Worm (Caenorhabditis elegans) whole organism, L2 larva: ENCODE results near the gene C35A5.10.

Experiments
- C34F6.9 ChIP-seq: fragments of 150-350 bp; optimal IDR thresholded peaks from 2 replicates; lab custom pipeline; 2014; ENCODE audit warnings: missing biosample characterization, missing genetic modification characterization
- F13H6.1 ChIP-seq: sonication (generic microtip); optimal IDR thresholded peaks from 2 replicates; lab custom pipeline; 2016; ENCODE audit warnings: missing genetic modification characterization, missing compliant biosample characterization
- R02D3.7 ChIP-seq: fragments of 150-350 bp; optimal IDR thresholded peaks from 2 replicates; lab custom pipeline; 2014; ENCODE audit warnings: missing biosample characterization, missing genetic modification characterization
- Y55F3AM.14 ChIP-seq: fragments of 200-800 bp; sonication (Bioruptor generic); optimal IDR thresholded peaks from 2 replicates; lab custom pipeline; 2018; ENCODE audit warnings: mild to moderate bottlenecking, missing genetic modification characterization, missing compliant biosample characterization
- ZK546.5 ChIP-seq: sonication (generic microtip); optimal IDR thresholded peaks from 2 replicates; lab custom pipeline; 2017; ENCODE audit warnings: missing biosample characterization, missing genetic modification characterization
- alr-1 ChIP-seq: fragments of 150-350 bp; optimal IDR thresholded peaks from 2 replicates; lab custom pipeline; 2014; ENCODE audit warnings: missing biosample characterization, missing genetic modification characterization
- aly-2 ChIP-seq: fragments of 150-350 bp; optimal IDR thresholded peaks from 2 replicates; lab custom pipeline; 2014; ENCODE audit warnings: missing biosample characterization, missing genetic modification characterization
- ama-1 ChIP-seq: fragments of 150-350 bp; optimal IDR thresholded peaks from 2 replicates; lab custom pipeline; 2018; ENCODE audit warnings: inconsistent platforms
- blmp-1 ChIP-seq: sonication (generic microtip); optimal IDR thresholded peaks from 2 replicates; lab custom pipeline; 2017; ENCODE audit warnings: missing genetic modification characterization, mild to moderate bottlenecking, missing compliant biosample characterization, antibody characterized with exemption, moderate library complexity; ENCODE audit not compliant: insufficient read depth
- ceh-16 ChIP-seq: fragments of 150-350 bp; optimal IDR thresholded peaks from 2 replicates; lab custom pipeline; 2014; ENCODE audit warnings: missing biosample characterization, missing genetic modification characterization
- crh-2 ChIP-seq: sonication (generic microtip); optimal IDR thresholded peaks from 2 replicates; lab custom pipeline; 2017; ENCODE audit warnings: missing biosample characterization, missing genetic modification characterization
- dmd-4 ChIP-seq: sonication (generic microtip); optimal IDR thresholded peaks from 2 replicates; lab custom pipeline; 2017; ENCODE audit warnings: missing biosample characterization, missing genetic modification characterization
- elt-1 ChIP-seq: fragments of 150-350 bp; optimal IDR thresholded peaks from 2 replicates; lab custom pipeline; 2014; ENCODE audit warnings: missing biosample characterization, missing genetic modification characterization
- elt-3 ChIP-seq: sonication (generic microtip); optimal IDR thresholded peaks from 2 replicates; lab custom pipeline; 2017; ENCODE audit warnings: missing biosample characterization, missing genetic modification characterization
- fos-1 ChIP-seq: fragments of 150-350 bp; optimal IDR thresholded peaks from 2 replicates; lab custom pipeline; 2014; ENCODE audit warnings: missing biosample characterization, missing genetic modification characterization
- gmeb-1 ChIP-seq: fragments of 150-350 bp; optimal IDR thresholded peaks from 2 replicates; lab custom pipeline; 2014; ENCODE audit warnings: missing biosample characterization, missing genetic modification characterization
- lin-13 ChIP-seq: fragments of 150-350 bp; optimal IDR thresholded peaks from 2 replicates; lab custom pipeline; 2014; ENCODE audit warnings: missing biosample characterization, missing genetic modification reagents, missing genetic modification characterization
- lin-39 ChIP-seq: fragments of 150-350 bp; optimal IDR thresholded peaks from 2 replicates; lab custom pipeline; 2014; ENCODE audit warnings: missing biosample characterization, missing genetic modification reagents, missing genetic modification characterization
- lsy-2 ChIP-seq, 2 experiments: fragments of 150-350 bp in 1 of 2; sonication (generic microtip) in 1 of 2; optimal IDR thresholded peaks; 2 replicates each; lab custom pipeline; 2014 to 2017; ENCODE audit warnings: missing biosample characterization in 2 of 2, missing genetic modification characterization in 2 of 2
- mab-5 ChIP-seq: fragments of 150-350 bp; optimal IDR thresholded peaks from 2 replicates; lab custom pipeline; 2014; ENCODE audit warnings: missing biosample characterization, missing genetic modification characterization
- mbf-1 ChIP-seq: sonication (generic microtip); optimal IDR thresholded peaks from 2 replicates; lab custom pipeline; 2017; ENCODE audit warnings: missing biosample characterization, missing genetic modification characterization
- nhr-10 ChIP-seq: sonication (generic microtip); optimal IDR thresholded peaks from 2 replicates; lab custom pipeline; 2017; ENCODE audit warnings: missing biosample characterization, missing genetic modification characterization
- nhr-129 ChIP-seq: fragments of 150-350 bp; optimal IDR thresholded peaks from 2 replicates; lab custom pipeline; 2014; ENCODE audit warnings: missing biosample characterization, missing genetic modification characterization
- nhr-21 ChIP-seq: fragments of 150-350 bp; optimal IDR thresholded peaks from 2 replicates; lab custom pipeline; 2014; ENCODE audit warnings: missing biosample characterization, missing genetic modification characterization
- nhr-23 ChIP-seq: fragments of 150-350 bp; optimal IDR thresholded peaks from 2 replicates; lab custom pipeline; 2014; ENCODE audit warnings: missing biosample characterization, missing genetic modification reagents, missing genetic modification characterization
- nhr-237 ChIP-seq: fragments of 150-350 bp; optimal IDR thresholded peaks from 2 replicates; lab custom pipeline; 2014; ENCODE audit warnings: missing biosample characterization, missing genetic modification characterization
- nhr-25 ChIP-seq: fragments of 150-350 bp; sonication (generic microtip); optimal IDR thresholded peaks from 3 replicates; lab custom pipeline; 2014; ENCODE audit warnings: missing biosample characterization, missing genetic modification characterization
- peb-1 ChIP-seq: fragments of 150-350 bp; optimal IDR thresholded peaks from 2 replicates; lab custom pipeline; 2014; ENCODE audit warnings: missing biosample characterization, missing genetic modification characterization
- sem-4 ChIP-seq: fragments of 150-350 bp; optimal IDR thresholded peaks from 2 replicates; lab custom pipeline; 2014; ENCODE audit warnings: missing biosample characterization, missing genetic modification reagents, missing genetic modification characterization
- skn-1 ChIP-seq: sonication (generic microtip); optimal IDR thresholded peaks from 2 replicates; lab custom pipeline; 2017; ENCODE audit warnings: missing biosample characterization, missing genetic modification characterization
- sma-3 ChIP-seq: sonication (generic microtip); optimal IDR thresholded peaks from 2 replicates; lab custom pipeline; 2016; ENCODE audit warnings: missing genetic modification reagents, missing genetic modification characterization, missing compliant biosample characterization
- sma-9 ChIP-seq, 2 experiments: fragments of 150-350 bp in 1 of 2; sonication (generic microtip) in 1 of 2; optimal IDR thresholded peaks; 2 replicates each; lab custom pipeline; 2014 to 2016; ENCODE audit warnings: missing genetic modification characterization in 2 of 2, mild to moderate bottlenecking in 1 of 2, missing biosample characterization in 1 of 2, missing compliant biosample characterization in 1 of 2, missing genetic modification reagents in 1 of 2, moderate library complexity in 1 of 2
- snpc-4 ChIP-seq: fragments of 150-350 bp; optimal IDR thresholded peaks from 2 replicates; lab custom pipeline; 2014; ENCODE audit warnings: missing biosample characterization, missing genetic modification characterization
- unc-39 ChIP-seq: fragments of 150-350 bp; optimal IDR thresholded peaks from 2 replicates; lab custom pipeline; 2014; ENCODE audit warnings: missing biosample characterization, missing genetic modification characterization
- unc-62 ChIP-seq: fragments of 150-350 bp; optimal IDR thresholded peaks from 2 replicates; lab custom pipeline; 2014; ENCODE audit warnings: missing biosample characterization, missing genetic modification reagents, missing genetic modification characterization
- zag-1 ChIP-seq: fragments of 150-350 bp; optimal IDR thresholded peaks from 2 replicates; lab custom pipeline; 2014; ENCODE audit warnings: missing biosample characterization, missing genetic modification characterization
- ztf-1 ChIP-seq: fragments of 200-800 bp; sonication (Bioruptor generic); conservative IDR thresholded peaks from 2 replicates; pipeline ENCODE4 v1.3.6; 2022; ENCODE audit warnings: missing genetic modification characterization, missing compliant biosample characterization
- ztf-11 ChIP-seq: sonication (generic microtip); optimal IDR thresholded peaks from 2 replicates; lab custom pipeline; 2017; ENCODE audit warnings: missing biosample characterization, missing genetic modification characterization
- ztf-4 ChIP-seq: fragments of 150-350 bp; optimal IDR thresholded peaks from 2 replicates; lab custom pipeline; 2014; ENCODE audit warnings: missing biosample characterization, missing genetic modification characterization

Gene C35A5.10

DNA sequence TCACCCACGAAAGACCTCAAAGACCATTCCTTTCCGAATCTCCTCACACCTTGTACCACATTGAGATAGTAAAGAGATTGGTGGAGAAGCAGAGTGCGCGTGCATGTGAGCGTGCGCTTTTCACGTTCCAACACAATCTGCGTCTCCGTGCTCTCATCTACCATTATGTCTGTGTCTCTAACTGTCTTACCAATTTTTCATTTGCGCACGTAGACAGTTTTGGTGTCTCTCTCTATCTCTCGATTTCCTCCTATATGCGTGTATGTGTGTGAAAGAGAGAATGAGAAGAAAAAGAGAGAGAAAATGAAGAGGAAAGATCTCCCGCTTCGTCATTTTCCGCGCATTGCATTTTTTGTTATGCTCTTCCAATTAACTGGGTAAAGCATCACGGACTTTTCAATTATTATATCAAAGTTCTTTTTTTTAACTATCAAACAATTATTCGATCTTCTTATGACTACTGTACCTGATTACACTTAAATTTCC is 37.3 kb upstream of the C35A5.10 start (continued):
- TF ChIP-seq skn-1, result peak; percentile 76
- peak; percentile 52 for TF ChIP-seq ama-1 (lab: Kevin White, UChicago)
- peak; percentile 86 for TF ChIP-seq alr-1

DNA sequence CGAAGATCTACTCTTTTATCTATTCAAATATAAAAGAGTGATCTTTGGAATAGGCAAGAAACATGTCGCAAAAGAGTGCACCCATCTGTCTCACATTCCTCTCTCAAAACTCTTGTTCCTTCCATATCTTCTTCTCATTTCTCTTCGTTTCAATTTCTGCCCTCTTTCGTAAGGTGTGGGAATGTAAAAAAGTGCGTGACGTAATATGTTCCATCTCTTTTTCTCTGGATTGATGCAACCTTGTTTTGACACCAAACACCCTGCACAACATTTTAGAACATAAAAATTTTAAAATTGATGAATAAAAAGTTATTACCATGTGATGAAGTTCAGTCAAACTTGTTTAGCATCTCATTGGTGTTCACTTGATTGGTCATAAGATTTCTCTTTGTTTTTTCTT is 36.9 kb upstream of the C35A5.10 start:
- TF ChIP-seq F13H6.1 (tag; lab: Kevin White, UChicago) (no peak), dmd-4 (tag; lab: Kevin White, UChicago) (no peak), nhr-10 (tag; lab: Kevin White, UChicago) (no peak), unc-39 (no peak), elt-3 (no peak), lin-39 (tag; lab: Kevin White, UChicago) (no peak), sma-9 (GFP tag; optimal IDR thresholded peaks at IDR 0.05; lab: Kevin White, UChicago) (peak; percentile 67), sma-9 (tag; optimal IDR thresholded peaks at IDR 0.05; lab: Kevin White, UChicago) (no peak), mbf-1 (tag; lab: Kevin White, UChicago) (no peak)

DNA sequence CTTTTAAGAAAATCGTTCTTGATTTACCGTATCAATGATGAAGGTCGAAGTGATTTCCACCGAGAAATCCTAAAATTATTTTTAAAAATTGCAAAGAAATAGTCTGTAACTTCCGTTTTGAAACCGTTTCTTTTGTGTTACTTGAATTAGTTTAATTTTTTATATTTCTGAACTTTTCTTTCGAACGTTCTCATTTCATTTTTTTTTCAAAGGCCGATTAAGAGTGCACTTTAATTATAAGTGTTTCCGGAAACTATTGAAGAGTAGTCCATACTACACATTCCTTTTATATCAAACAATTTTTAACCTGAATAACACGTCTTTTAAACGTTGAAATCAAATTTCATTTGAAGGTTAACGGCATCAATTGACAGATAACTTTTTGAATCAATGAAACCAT is 36.3 kb upstream of the C35A5.10 start:
- TF ChIP-seq F13H6.1 (tag; lab: Kevin White, UChicago), result no peak
- no peak for TF ChIP-seq nhr-129 (tag; lab: Kevin White, UChicago)
- no peak for TF ChIP-seq elt-3
- no peak for TF ChIP-seq mab-5 (tag; lab: Kevin White, UChicago)
- TF ChIP-seq peb-1 (tag; lab: Kevin White, UChicago), result no peak
- TF ChIP-seq ztf-1 (GFP tag; lab: Robert Waterston, UW), result no peak
- no peak for TF ChIP-seq dmd-4 (tag; lab: Kevin White, UChicago)
- no peak for TF ChIP-seq snpc-4 (tag; lab: Kevin White, UChicago)
- no peak for TF ChIP-seq ceh-16 (tag; lab: Kevin White, UChicago)
- TF ChIP-seq mbf-1 (tag; lab: Kevin White, UChicago), result no peak
- TF ChIP-seq ZK546.5 (tag; lab: Kevin White, UChicago), result no peak
- no peak for TF ChIP-seq ztf-11 (tag; lab: Kevin White, UChicago)
- TF ChIP-seq lin-13 (GFP tag; lab: Kevin White, UChicago), result no peak

DNA sequence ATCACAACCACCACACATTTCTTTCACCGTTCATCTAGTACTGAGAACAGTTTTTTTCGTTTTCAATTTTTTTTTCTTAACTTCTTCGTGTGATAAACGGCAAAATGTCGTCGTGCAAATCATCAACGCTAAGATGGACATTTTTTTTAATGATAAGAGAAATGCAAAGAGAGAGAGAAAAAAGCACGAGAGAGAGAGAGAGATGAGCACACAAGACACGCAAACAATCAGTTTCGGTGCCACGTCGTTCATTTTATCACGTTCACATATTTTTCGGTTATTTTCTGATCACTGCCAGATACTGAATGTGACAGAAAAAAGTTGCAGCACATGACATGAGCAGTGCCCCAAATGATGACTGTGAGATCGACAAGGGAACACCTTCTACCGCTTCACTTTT is 35.8 kb upstream of the C35A5.10 start, which contains the start of gene egl-9:
TSS of gene egl-9 (plus strand) at position 328 of the 400 bp plus-strand sequence.
- TF ChIP-seq lsy-2 (tag; optimal IDR thresholded peaks at IDR 0.05; lab: Kevin White, UChicago) (peak in 1 of 2 experiments; percentile 11), F13H6.1 (tag; lab: Kevin White, UChicago) (peak; percentile 41), crh-2 (tag; lab: Kevin White, UChicago) (peak; percentile 88), nhr-23 (tag; lab: Kevin White, UChicago) (no peak), fos-1 (peak; percentile 55), unc-62 (GFP tag; lab: Kevin White, UChicago) (no peak), sma-9 (GFP tag; optimal IDR thresholded peaks at IDR 0.05; lab: Kevin White, UChicago) (peak; percentile 68), sma-9 (tag; optimal IDR thresholded peaks at IDR 0.05; lab: Kevin White, UChicago) (no peak), ztf-4 (tag; lab: Kevin White, UChicago) (no peak), nhr-129 (tag; lab: Kevin White, UChicago) (peak; percentile 72), ama-1 (lab: Kevin White, UChicago) (peak; percentile 88), R02D3.7 (no peak), dmd-4 (tag; lab: Kevin White, UChicago) (no peak), nhr-237 (tag; lab: Kevin White, UChicago) (no peak), Y55F3AM.14 (peak; percentile 40), sma-3 (GFP tag; lab: Kevin White, UChicago) (peak; percentile 6), nhr-21 (tag; lab: Kevin White, UChicago) (no peak), ZK546.5 (tag; lab: Kevin White, UChicago) (no peak), aly-2 (tag; lab: Kevin White, UChicago) (no peak)

DNA sequence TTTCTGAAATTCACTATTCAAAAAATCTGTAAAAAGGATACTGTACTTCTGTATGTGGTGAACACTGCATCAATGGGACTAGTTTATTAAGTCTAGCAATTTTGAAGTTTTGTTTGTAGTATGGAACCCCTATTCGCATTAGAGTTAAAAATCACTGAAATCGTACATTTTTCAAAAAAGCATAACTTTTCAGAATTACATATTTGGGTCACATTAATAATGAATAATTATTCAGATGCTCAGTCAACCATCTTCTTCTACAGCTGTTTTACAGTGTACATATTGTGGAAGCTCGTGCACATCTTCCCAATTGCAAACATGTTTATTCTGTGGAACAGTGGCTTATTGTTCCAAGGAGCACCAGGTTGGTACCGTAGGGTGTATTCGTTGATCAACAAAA is 35.3 kb upstream of the C35A5.10 start:
- TF ChIP-seq dmd-4 (tag; lab: Kevin White, UChicago), result no peak
- no peak for TF ChIP-seq zag-1 (tag; lab: Kevin White, UChicago)
- TF ChIP-seq nhr-237 (tag; lab: Kevin White, UChicago), result no peak
- no peak for TF ChIP-seq R02D3.7
- no peak for TF ChIP-seq elt-3
- no peak for TF ChIP-seq nhr-23 (tag; lab: Kevin White, UChicago)
- no peak for TF ChIP-seq C34F6.9 (tag; lab: Kevin White, UChicago)
- TF ChIP-seq lin-39 (tag; lab: Kevin White, UChicago), result no peak
- TF ChIP-seq blmp-1 (tag; lab: Kevin White, UChicago), result no peak
- no peak for TF ChIP-seq elt-1 (tag; lab: Kevin White, UChicago)
- no peak for TF ChIP-seq unc-39
- no peak for TF ChIP-seq snpc-4 (tag; lab: Kevin White, UChicago)
- TF ChIP-seq nhr-25, result no peak
- TF ChIP-seq gmeb-1, result no peak
- no peak for TF ChIP-seq peb-1 (tag; lab: Kevin White, UChicago)
- TF ChIP-seq ama-1 (lab: Kevin White, UChicago), result no peak
- no peak for TF ChIP-seq ZK546.5 (tag; lab: Kevin White, UChicago)
- no peak for TF ChIP-seq sem-4 (tag; lab: Kevin White, UChicago)
- no peak for TF ChIP-seq crh-2 (tag; lab: Kevin White, UChicago)
